Worm (Caenorhabditis elegans): ENCODE data around the gene F01D4.8.

DNA sequence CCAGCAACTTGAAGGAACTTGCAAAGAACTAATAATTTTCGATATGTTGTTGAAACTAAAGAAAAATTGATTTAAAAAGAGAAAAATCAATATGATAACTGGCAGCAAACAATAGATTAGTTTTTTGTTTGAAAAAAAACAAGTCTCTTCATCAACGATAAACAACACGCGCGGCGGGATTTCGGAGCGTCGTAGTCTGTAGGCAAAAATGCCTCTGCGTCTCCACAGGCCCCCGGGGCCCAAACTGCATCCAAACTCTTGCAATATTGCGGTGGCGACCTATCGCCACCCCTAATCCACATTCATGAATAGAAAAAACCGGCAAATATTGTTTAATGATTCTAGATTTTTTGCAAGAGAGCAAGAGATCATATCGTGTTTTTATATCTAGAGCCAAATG, 27.8 kb downstream of the F01D4.8 start:
- TF ChIP-seq cog-1 (tag; optimal IDR thresholded peaks at IDR 0.05) (no peak), tab-1 (GFP tag; IDR thresholded peaks at IDR 0.05) (no peak), klf-2 (GFP tag; conservative IDR thresholded peaks at IDR 0.05) (no peak), ref-1 (GFP tag; conservative IDR thresholded peaks at IDR 0.05) (no peak), flt-1 (GFP tag; IDR thresholded peaks at IDR 0.05) (no peak), ztf-23 (GFP tag; IDR thresholded peaks at IDR 0.05) (no peak), ztf-29 (GFP tag; IDR thresholded peaks at IDR 0.05) (no peak), T22C8.4 (GFP tag; IDR thresholded peaks at IDR 0.05) (no peak), med-1 (GFP tag; optimal IDR thresholded peaks at IDR 0.05; ENCODE audit: insufficient read depth) (no peak)

Data from whole organism, midembryonic.